Worm (Caenorhabditis elegans) whole organism, late embryonic: ENCODE data around the gene mnk-1.

ENCODE experiments used
- C38D4.7 ChIP-seq: fragments of 200-800 bp; sonication (Bioruptor generic); optimal IDR thresholded peaks from 2 replicates; lab custom pipeline; 2018; ENCODE audit warnings: mild to moderate bottlenecking, missing genetic modification characterization, moderate library complexity, missing compliant biosample characterization
- F13H6.1 ChIP-seq: sonication (generic microtip); optimal IDR thresholded peaks from 2 replicates; lab custom pipeline; 2016; ENCODE audit warnings: missing genetic modification characterization, missing compliant biosample characterization
- ahr-1 ChIP-seq: sonication (generic microtip); optimal IDR thresholded peaks from 2 replicates; lab custom pipeline; 2016; ENCODE audit warnings: missing genetic modification characterization, missing compliant biosample characterization
- ama-1 ChIP-seq: fragments of 150-350 bp; optimal IDR thresholded peaks from 2 replicates; lab custom pipeline; 2014
- ceh-14 ChIP-seq: sonication (generic microtip); optimal IDR thresholded peaks from 2 replicates; lab custom pipeline; 2016; ENCODE audit warnings: missing genotype, missing genetic modification characterization, missing compliant biosample characterization
- ceh-18 ChIP-seq: sonication (generic microtip); optimal IDR thresholded peaks from 2 replicates; lab custom pipeline; 2016; ENCODE audit warnings: missing genetic modification characterization, missing compliant biosample characterization
- ceh-2 ChIP-seq: sonication (generic microtip); optimal IDR thresholded peaks from 2 replicates; lab custom pipeline; 2016; ENCODE audit warnings: missing genotype, missing genetic modification characterization, missing compliant biosample characterization
- ceh-22 ChIP-seq: sonication (generic microtip); optimal IDR thresholded peaks from 2 replicates; lab custom pipeline; 2017; ENCODE audit warnings: missing biosample characterization, missing genetic modification characterization
- ceh-24 ChIP-seq: sonication (generic microtip); optimal IDR thresholded peaks from 2 replicates; lab custom pipeline; 2016; ENCODE audit warnings: mild to moderate bottlenecking, missing genetic modification characterization, missing compliant biosample characterization
- ceh-31 ChIP-seq: sonication (generic microtip); optimal IDR thresholded peaks from 2 replicates; lab custom pipeline; 2016; ENCODE audit warnings: missing genetic modification characterization, missing compliant biosample characterization
- ceh-34 ChIP-seq: sonication (generic microtip); optimal IDR thresholded peaks from 2 replicates; lab custom pipeline; 2016; ENCODE audit warnings: mild to moderate bottlenecking, missing genetic modification characterization, missing compliant biosample characterization
- che-1 ChIP-seq: sonication (generic microtip); optimal IDR thresholded peaks from 2 replicates; lab custom pipeline; 2016; ENCODE audit warnings: mild to moderate bottlenecking, missing genetic modification characterization, missing compliant biosample characterization
- dmd-4 ChIP-seq: sonication (generic microtip); optimal IDR thresholded peaks from 2 replicates; lab custom pipeline; 2016; ENCODE audit warnings: borderline replicate concordance, missing genetic modification characterization, missing compliant biosample characterization
- dve-1 ChIP-seq: sonication (generic microtip); optimal IDR thresholded peaks from 2 replicates; lab custom pipeline; 2017; ENCODE audit warnings: antibody characterized with exemption, mild to moderate bottlenecking, missing genetic modification characterization, missing compliant biosample characterization
- elt-2 ChIP-seq: sonication (generic microtip); optimal IDR thresholded peaks from 2 replicates; lab custom pipeline; 2016; ENCODE audit warnings: missing genetic modification reagents, missing genetic modification characterization, missing compliant biosample characterization
- ets-4 ChIP-seq: sonication (generic microtip); optimal IDR thresholded peaks from 2 replicates; lab custom pipeline; 2016; ENCODE audit warnings: missing genetic modification characterization, missing compliant biosample characterization
- fax-1 ChIP-seq: sonication (generic microtip); optimal IDR thresholded peaks from 2 replicates; lab custom pipeline; 2016; ENCODE audit warnings: missing genotype, missing genetic modification characterization, missing compliant biosample characterization
- fkh-10 ChIP-seq: fragments of 150-350 bp; optimal IDR thresholded peaks from 2 replicates; lab custom pipeline; 2014; ENCODE audit warnings: missing biosample characterization, missing genetic modification reagents, missing genetic modification characterization
- fkh-6 ChIP-seq: sonication (generic microtip); optimal IDR thresholded peaks from 2 replicates; lab custom pipeline; 2016; ENCODE audit warnings: missing genetic modification characterization, missing compliant biosample characterization
- hlh-13 ChIP-seq: fragments of 200-800 bp; sonication (Bioruptor generic); optimal IDR thresholded peaks from 2 replicates; lab custom pipeline; 2018; ENCODE audit warnings: mild to moderate bottlenecking, missing genetic modification characterization, missing compliant biosample characterization
- hlh-30 ChIP-seq: sonication (generic microtip); optimal IDR thresholded peaks from 2 replicates; lab custom pipeline; 2017; ENCODE audit warnings: antibody characterized with exemption, missing genetic modification characterization, missing compliant biosample characterization; ENCODE audit not compliant: insufficient read depth
- hlh-8 ChIP-seq: sonication (generic microtip); optimal IDR thresholded peaks from 2 replicates; lab custom pipeline; 2016; ENCODE audit warnings: missing genotype, missing genetic modification characterization, missing compliant biosample characterization
- nfya-1 ChIP-seq: sonication (generic microtip); optimal IDR thresholded peaks from 2 replicates; lab custom pipeline; 2017; ENCODE audit warnings: missing genetic modification characterization, mild to moderate bottlenecking, missing compliant biosample characterization, antibody characterized with exemption, moderate library complexity
- nhr-232 ChIP-seq: sonication (generic microtip); optimal IDR thresholded peaks from 2 replicates; lab custom pipeline; 2016; ENCODE audit warnings: missing genetic modification characterization, missing compliant biosample characterization
- npax-4 ChIP-seq: sonication (generic microtip); optimal IDR thresholded peaks from 2 replicates; lab custom pipeline; 2016; ENCODE audit warnings: missing genetic modification characterization, missing compliant biosample characterization
- odd-2 ChIP-seq: sonication (generic microtip); optimal IDR thresholded peaks from 2 replicates; lab custom pipeline; 2017; ENCODE audit warnings: antibody characterized with exemption, mild to moderate bottlenecking, missing genetic modification characterization, missing compliant biosample characterization
- pag-3 ChIP-seq: sonication (generic microtip); optimal IDR thresholded peaks from 2 replicates; lab custom pipeline; 2016; ENCODE audit warnings: missing compliant biosample characterization, missing genetic modification characterization, borderline replicate concordance
- pax-1 ChIP-seq: fragments of 150-350 bp; optimal IDR thresholded peaks from 2 replicates; lab custom pipeline; 2014; ENCODE audit warnings: missing biosample characterization, missing genetic modification characterization
- pha-2 ChIP-seq: sonication (generic microtip); optimal IDR thresholded peaks from 2 replicates; lab custom pipeline; 2017; ENCODE audit warnings: mild to moderate bottlenecking, missing genetic modification characterization, missing compliant biosample characterization
- pros-1 ChIP-seq: fragments of 150-350 bp; optimal IDR thresholded peaks from 2 replicates; lab custom pipeline; 2014; ENCODE audit warnings: missing biosample characterization, missing genetic modification reagents, missing genetic modification characterization
- ref-2 ChIP-seq: sonication (generic microtip); optimal IDR thresholded peaks from 2 replicates; lab custom pipeline; 2016; ENCODE audit warnings: missing genetic modification characterization, missing compliant biosample characterization
- rnt-1 ChIP-seq: sonication (generic microtip); optimal IDR thresholded peaks from 2 replicates; lab custom pipeline; 2016; ENCODE audit warnings: missing genetic modification characterization, missing compliant biosample characterization
- sdc-2 ChIP-seq: sonication (generic microtip); optimal IDR thresholded peaks from 2 replicates; lab custom pipeline; 2016; ENCODE audit warnings: missing genotype, missing genetic modification characterization, missing compliant biosample characterization
- tbx-2 ChIP-seq: sonication (generic microtip); optimal IDR thresholded peaks from 2 replicates; lab custom pipeline; 2016; ENCODE audit warnings: missing genetic modification characterization, missing compliant biosample characterization
- tbx-7 ChIP-seq: sonication (generic microtip); optimal IDR thresholded peaks from 2 replicates; lab custom pipeline; 2016; ENCODE audit warnings: missing genotype, missing genetic modification characterization, missing compliant biosample characterization
- zip-5 ChIP-seq: sonication (generic microtip); optimal IDR thresholded peaks from 2 replicates; lab custom pipeline; 2016; ENCODE audit warnings: missing genetic modification characterization, missing compliant biosample characterization

The mnk-1 gene

DNA sequence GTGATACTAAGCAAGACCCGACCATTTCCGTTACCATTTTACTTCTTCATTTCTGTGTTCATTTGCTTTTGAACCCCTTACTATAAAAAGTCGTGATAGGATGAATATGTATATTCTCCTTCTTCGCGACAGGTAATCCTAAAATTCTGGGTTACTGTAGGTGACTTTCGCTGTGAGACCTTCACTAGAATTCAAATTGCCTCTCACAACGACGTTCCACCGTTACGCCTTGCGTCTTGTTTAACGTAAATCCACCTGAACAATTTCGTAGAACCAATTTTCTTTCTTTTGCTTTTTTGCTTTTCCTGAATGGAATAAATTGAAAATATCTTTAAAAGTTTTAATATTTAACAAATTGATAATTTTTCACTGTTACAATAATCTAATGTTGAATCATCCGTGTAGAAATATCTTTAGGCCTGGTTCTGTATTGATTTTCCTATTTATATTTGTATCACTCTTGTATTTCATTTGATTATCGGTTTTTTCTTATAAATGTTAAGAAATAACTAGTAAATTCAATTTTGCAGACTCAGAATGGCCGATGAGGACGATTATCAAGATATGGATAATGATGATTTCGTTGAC is 24.1 kb upstream of the mnk-1 start, which contains the start of gene rpb-6:
Gene rpb-6 (plus strand): TSS at position 538 of the 588 bp plus-strand sequence.
- TF ChIP-seq ref-2 (tag; lab: Kevin White, UChicago) (no peak), C38D4.7 (GFP tag; lab: Kevin White, UChicago) (no peak), ceh-24 (tag; lab: Kevin White, UChicago) (no peak), dve-1 (no peak), hlh-13 (GFP tag; lab: Kevin White, UChicago) (no peak)

DNA sequence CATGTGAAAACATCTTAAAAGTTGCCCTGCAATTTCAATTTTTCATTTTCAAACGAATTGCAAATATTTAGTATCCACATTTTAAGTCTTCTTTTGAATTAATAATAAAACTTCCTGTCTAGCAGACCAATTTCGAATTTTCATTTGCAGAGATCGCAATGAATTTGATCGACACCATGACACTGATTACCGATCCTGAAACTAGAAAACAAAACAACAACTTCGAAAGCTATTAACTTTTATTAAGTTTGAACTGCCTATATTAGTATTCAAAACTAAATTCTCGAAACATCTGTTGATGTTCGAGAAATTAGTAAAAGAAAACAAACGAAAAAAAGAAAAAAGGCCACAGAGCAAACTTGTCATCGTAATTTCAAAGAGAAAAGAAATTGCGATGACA is 19.3 kb upstream of the mnk-1 start:
- TF ChIP-seq rnt-1 (tag; lab: Kevin White, UChicago): no peak
- no peak for TF ChIP-seq hlh-8 (tag; lab: Kevin White, UChicago)
- TF ChIP-seq fkh-10: no peak
- no peak for TF ChIP-seq ets-4 (tag; lab: Kevin White, UChicago)
- no peak for TF ChIP-seq F13H6.1 (tag; lab: Kevin White, UChicago)

DNA sequence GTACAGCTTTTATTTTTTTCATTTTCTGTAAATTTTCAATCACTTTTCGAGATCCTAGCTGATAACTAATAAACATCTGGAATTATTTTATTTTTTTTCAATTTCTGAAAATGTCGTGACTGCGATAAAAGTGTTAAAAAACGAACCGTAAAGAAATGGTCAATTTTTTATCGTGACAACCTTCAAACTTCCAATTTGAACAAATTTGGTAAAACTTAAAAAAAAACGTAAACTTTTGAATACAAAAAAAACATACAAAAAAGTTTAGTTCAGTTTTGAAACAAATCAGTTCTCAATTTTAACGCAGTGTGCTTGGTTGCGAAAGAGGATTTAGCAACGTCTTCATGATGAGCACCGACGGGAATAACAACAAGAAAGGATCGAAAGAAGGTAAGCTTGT is 17.1 kb upstream of the mnk-1 start, which contains the start of gene C06A1.3:
Gene C06A1.3 (plus strand): TSS at position 301 of the 400 bp plus-strand sequence.
- TF ChIP-seq odd-2 (tag; lab: Kevin White, UChicago) (no peak), che-1 (tag; lab: Kevin White, UChicago) (no peak), tbx-7 (tag; lab: Kevin White, UChicago) (no peak), pha-2 (no peak), nfya-1 (tag; lab: Kevin White, UChicago) (no peak), ceh-34 (tag; lab: Kevin White, UChicago) (no peak), pros-1 (tag; lab: Kevin White, UChicago) (no peak), C38D4.7 (GFP tag; lab: Kevin White, UChicago) (no peak), dve-1 (no peak), dmd-4 (tag; lab: Kevin White, UChicago) (no peak), ceh-22 (tag; lab: Kevin White, UChicago) (no peak), pax-1 (no peak), sdc-2 (no peak), tbx-2 (tag; lab: Kevin White, UChicago) (no peak), npax-4 (tag; lab: Kevin White, UChicago) (no peak), ets-4 (tag; lab: Kevin White, UChicago) (no peak), ceh-18 (tag; lab: Kevin White, UChicago) (no peak), ceh-14 (no peak), ceh-2 (tag; lab: Kevin White, UChicago) (no peak), pag-3 (no peak)

DNA sequence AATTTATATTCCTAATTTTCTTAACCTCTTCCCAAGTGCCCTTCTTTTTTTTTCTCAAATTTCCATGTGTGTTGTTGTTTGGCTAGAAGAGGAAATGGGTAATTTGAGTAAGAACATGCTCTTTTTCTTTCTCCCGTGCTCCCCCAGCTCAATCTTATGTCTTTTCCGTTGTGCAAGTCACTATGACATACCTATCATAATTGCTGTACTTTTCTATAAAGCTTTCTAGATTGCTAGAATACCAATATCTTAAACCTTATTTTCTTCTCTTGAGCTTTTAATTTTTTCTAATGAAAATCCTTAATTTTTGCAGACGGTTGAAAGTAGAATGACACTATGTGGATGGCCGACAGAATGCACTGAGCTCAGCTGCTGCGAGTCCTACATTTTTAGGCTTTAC is 15.5 kb upstream of the mnk-1 start, which contains the start of gene txt-13:
Gene txt-13 (plus strand): TSS at position 301 of the 400 bp plus-strand sequence.
- TF ChIP-seq fax-1 (no peak), C38D4.7 (GFP tag; lab: Kevin White, UChicago) (no peak), ceh-14 (no peak), elt-2 (tag; lab: Kevin White, UChicago) (no peak), ama-1 (lab: Kevin White, UChicago) (no peak), nhr-232 (tag; lab: Kevin White, UChicago) (no peak), zip-5 (tag; lab: Kevin White, UChicago) (no peak), ceh-31 (tag; lab: Kevin White, UChicago) (no peak), hlh-13 (GFP tag; lab: Kevin White, UChicago) (no peak), fkh-6 (tag; lab: Kevin White, UChicago) (no peak), hlh-30 (tag; lab: Kevin White, UChicago) (no peak), pros-1 (tag; lab: Kevin White, UChicago) (no peak), ahr-1 (tag; lab: Kevin White, UChicago) (no peak), pha-2 (no peak)
